Fruit fly (Drosophila melanogaster) whole organism, adult: ENCODE data around the gene Dus2.

Experiments
- CG11617 ChIP-seq: fragments of 200-800 bp; sonication (Bioruptor generic); optimal IDR thresholded peaks from 2 replicates; lab custom pipeline; 2017; ENCODE audit warnings: mild to moderate bottlenecking, missing biosample characterization, missing genetic modification reagents, missing genetic modification characterization
- CG7045 ChIP-seq: fragments of 200-800 bp; sonication (Bioruptor generic); optimal IDR thresholded peaks from 2 replicates; lab custom pipeline; 2017; ENCODE audit warnings: missing biosample characterization, mild to moderate bottlenecking, missing genetic modification characterization
- Clk ChIP-seq: fragments of 200-800 bp; sonication (Bioruptor generic); optimal IDR thresholded peaks from 2 replicates; lab custom pipeline; 2017; ENCODE audit warnings: missing biosample characterization, missing genetic modification characterization
- Crg-1 ChIP-seq: fragments of 200-800 bp; sonication (Bioruptor generic); optimal IDR thresholded peaks from 2 replicates; lab custom pipeline; 2016; ENCODE audit warnings: missing biosample characterization, missing genetic modification characterization
- bab1 ChIP-seq: fragments of 200-800 bp; sonication (Bioruptor generic); optimal IDR thresholded peaks from 3 replicates; lab custom pipeline; 2019; ENCODE audit warnings: missing biosample characterization, mild to moderate bottlenecking, missing genetic modification characterization, moderate library complexity
- cnc ChIP-seq, 2 experiments: fragments of >200 bp; optimal IDR thresholded peaks; 2 replicates each; lab custom pipeline; 2017
- pad ChIP-seq: fragments of 200-800 bp; sonication (Bioruptor generic); optimal IDR thresholded peaks from 3 replicates; lab custom pipeline; 2017; ENCODE audit warnings: missing biosample characterization, missing genetic modification characterization, mild to moderate bottlenecking, moderate library complexity, missing genetic modification reagents

- TF ChIP-seq cnc (optimal IDR thresholded peaks at IDR 0.05; lab: Kevin White, UChicago) (no peak), Crg-1 (GFP tag; lab: Kevin White, UChicago) (no peak), bab1 (GFP tag; lab: Kevin White, UChicago) (no peak), CG11617 (GFP tag; lab: Kevin White, UChicago) (no peak), CG7045 (GFP tag; lab: Kevin White, UChicago) (no peak), pad (no peak), Clk (GFP tag; lab: Kevin White, UChicago) (no peak)
Observed at dm6 chrX:14227043-14227442, 10.7 kb upstream of the Dus2 start.
